Fruit fly (Drosophila melanogaster) whole organism, embryonic: Measurements from ENCODE around the gene Sems.

Experiments used
- CG10543 ChIP-seq: fragments of 200-800 bp; sonication (Bioruptor generic); optimal IDR thresholded peaks from 3 replicates; lab custom pipeline; 2017; ENCODE audit warnings: missing biosample characterization, mild to moderate bottlenecking, missing genetic modification characterization, moderate library complexity
- CG10654 ChIP-seq: fragments of 200-800 bp; sonication (Bioruptor generic); optimal IDR thresholded peaks from 2 replicates; lab custom pipeline; 2016; ENCODE audit warnings: missing biosample characterization, missing genetic modification characterization
- CG10959 ChIP-seq: fragments of 200-800 bp; sonication (Bioruptor generic); IDR thresholded peaks from 2 replicates; pipeline ENCODE4 v1.3.6; 2022; ENCODE audit warnings: missing biosample characterization, missing genetic modification characterization
- CG11398 ChIP-seq: fragments of 200-800 bp; sonication (Bioruptor generic); optimal IDR thresholded peaks from 2 replicates; lab custom pipeline; 2016; ENCODE audit warnings: missing biosample characterization, missing genetic modification characterization
- CG11696 ChIP-seq: fragments of 200-800 bp; sonication (Bioruptor generic); IDR thresholded peaks from 2 replicates; pipeline ENCODE4 v1.3.6; 2022; ENCODE audit warnings: missing biosample characterization, missing genetic modification characterization
- CG1233 ChIP-seq: fragments of 200-800 bp; sonication (Bioruptor generic); optimal IDR thresholded peaks from 4 replicates; lab custom pipeline; 2018; ENCODE audit warnings: missing biosample characterization, mild to moderate bottlenecking, missing genetic modification characterization
- CG14965 ChIP-seq: fragments of 200-800 bp; sonication (Bioruptor generic); optimal IDR thresholded peaks from 2 replicates; lab custom pipeline; 2016; ENCODE audit warnings: missing biosample characterization, missing genetic modification characterization, borderline replicate concordance
- CG15073 ChIP-seq: fragments of 200-800 bp; sonication (Bioruptor generic); optimal IDR thresholded peaks from 2 replicates; lab custom pipeline; 2016; ENCODE audit warnings: missing biosample characterization, missing genetic modification characterization
- CG15514 ChIP-seq: fragments of 200-800 bp; sonication (Bioruptor generic); optimal IDR thresholded peaks from 3 replicates; lab custom pipeline; 2017; ENCODE audit warnings: missing biosample characterization, missing genetic modification characterization, mild to moderate bottlenecking, moderate library complexity, missing genetic modification reagents
- CG15696 ChIP-seq: fragments of 200-800 bp; sonication (Bioruptor generic); optimal IDR thresholded peaks from 2 replicates; lab custom pipeline; 2019; ENCODE audit warnings: missing biosample characterization, mild to moderate bottlenecking, missing genetic modification characterization, moderate library complexity
- CG1792 ChIP-seq: fragments of 200-800 bp; sonication (Bioruptor generic); optimal IDR thresholded peaks from 2 replicates; lab custom pipeline; 2016; ENCODE audit warnings: missing biosample characterization, missing genetic modification characterization
- CG2116 ChIP-seq: fragments of 200-800 bp; sonication (Bioruptor generic); optimal IDR thresholded peaks from 3 replicates; lab custom pipeline; 2018; ENCODE audit warnings: missing biosample characterization, mild to moderate bottlenecking, missing genetic modification characterization
- CG34422 ChIP-seq: fragments of 200-800 bp; sonication (Bioruptor generic); IDR thresholded peaks from 3 replicates; pipeline ENCODE4 v1.3.6; 2022; ENCODE audit warnings: missing biosample characterization, missing genetic modification characterization
- CG3726 ChIP-seq: fragments of 200-800 bp; sonication (Bioruptor generic); IDR thresholded peaks from 3 replicates; pipeline ENCODE4, ENCODE4 v1.3.6; 2022; ENCODE audit warnings: missing biosample characterization, missing genetic modification characterization
- CG6175 ChIP-seq: fragments of 200-800 bp; sonication (Bioruptor generic); IDR thresholded peaks from 3 replicates; pipeline ENCODE4 v1.3.6; 2022; ENCODE audit warnings: missing biosample characterization, missing genetic modification characterization
- CG6683 ChIP-seq: fragments of 200-800 bp; sonication (Bioruptor generic); optimal IDR thresholded peaks from 2 replicates; lab custom pipeline; 2017; ENCODE audit warnings: missing biosample characterization, mild to moderate bottlenecking, missing genetic modification characterization, missing genetic modification reagents
- CG6813 ChIP-seq: fragments of 200-800 bp; sonication (Bioruptor generic); optimal IDR thresholded peaks from 2 replicates; lab custom pipeline; 2017; ENCODE audit warnings: missing biosample characterization, missing genetic modification characterization, mild to moderate bottlenecking, moderate library complexity, missing genetic modification reagents
- CG8089 ChIP-seq: fragments of 200-800 bp; sonication (Bioruptor generic); optimal IDR thresholded peaks from 3 replicates; lab custom pipeline; 2016; ENCODE audit warnings: missing biosample characterization, missing genetic modification characterization
- CG8388 ChIP-seq: fragments of 200-800 bp; sonication (Bioruptor generic); optimal IDR thresholded peaks from 2 replicates; lab custom pipeline; 2019; ENCODE audit warnings: missing biosample characterization, mild to moderate bottlenecking, missing genetic modification characterization, moderate library complexity
- CG9817 ChIP-seq: fragments of 200-800 bp; sonication (Bioruptor generic); optimal IDR thresholded peaks from 2 replicates; lab custom pipeline; 2018; ENCODE audit warnings: missing biosample characterization, mild to moderate bottlenecking, missing genetic modification characterization, moderate library complexity
- CoRest ChIP-seq: fragments of 200-800 bp; sonication (Bioruptor generic); optimal IDR thresholded peaks from 3 replicates; lab custom pipeline; 2018; ENCODE audit warnings: missing biosample characterization, mild to moderate bottlenecking, missing genetic modification characterization, moderate library complexity
- E2f2 ChIP-seq: fragments of 200-800 bp; sonication (Bioruptor generic); IDR thresholded peaks from 2 replicates; pipeline ENCODE4 v1.3.6; 2022; ENCODE audit warnings: missing biosample characterization, missing genetic modification characterization
- HHEX ChIP-seq: fragments of 200-800 bp; sonication (Bioruptor generic); optimal IDR thresholded peaks from 3 replicates; lab custom pipeline; 2017; ENCODE audit warnings: missing biosample characterization, mild to moderate bottlenecking, missing genetic modification characterization, missing genetic modification reagents
- Hr78 ChIP-seq, 2 experiments: fragments of 200-800 bp in 1 of 2; fragments of >200 bp in 1 of 2; sonication (Bioruptor generic) in 1 of 2; optimal IDR thresholded peaks; 2 replicates each; lab custom pipeline; 2017 to 2019; ENCODE audit warnings: missing biosample characterization in 2 of 2, missing genetic modification characterization in 2 of 2, mild to moderate bottlenecking in 1 of 2, moderate library complexity in 1 of 2
- Lim3 ChIP-seq: fragments of 200-800 bp; sonication (Bioruptor generic); IDR thresholded peaks from 2 replicates; pipeline ENCODE4 v1.3.6; 2022; ENCODE audit warnings: missing biosample characterization, missing genetic modification characterization
- NfI ChIP-seq: fragments of 200-800 bp; sonication (Bioruptor generic); optimal IDR thresholded peaks from 3 replicates; lab custom pipeline; 2018; ENCODE audit warnings: missing biosample characterization, mild to moderate bottlenecking, missing genetic modification characterization, moderate library complexity
- Spps ChIP-seq: fragments of 200-800 bp; sonication (Bioruptor generic); optimal IDR thresholded peaks from 2 replicates; lab custom pipeline; 2018; ENCODE audit warnings: missing biosample characterization, mild to moderate bottlenecking, missing genetic modification characterization
- ab ChIP-seq: fragments of 200-800 bp; sonication (Bioruptor generic); optimal IDR thresholded peaks from 2 replicates; lab custom pipeline; 2016; ENCODE audit warnings: missing biosample characterization, missing genetic modification characterization
- fd3F ChIP-seq: fragments of 200-800 bp; sonication (Bioruptor generic); optimal IDR thresholded peaks from 2 replicates; lab custom pipeline; 2018; ENCODE audit warnings: missing biosample characterization, mild to moderate bottlenecking, missing genetic modification characterization, moderate library complexity
- gce ChIP-seq: fragments of 200-800 bp; sonication (Bioruptor generic); IDR thresholded peaks from 3 replicates; pipeline ENCODE4 v1.3.6; 2022; ENCODE audit warnings: missing biosample characterization, missing genetic modification characterization
- gcm2 ChIP-seq: fragments of 200-800 bp; sonication (Bioruptor generic); optimal IDR thresholded peaks from 2 replicates; lab custom pipeline; 2016; ENCODE audit warnings: missing biosample characterization, missing genetic modification characterization
- gt ChIP-seq: fragments of 200-800 bp; sonication (Bioruptor generic); IDR thresholded peaks from 2 replicates; pipeline ENCODE4 v1.3.6; 2022; ENCODE audit warnings: missing biosample characterization, missing genetic modification characterization
- mam ChIP-seq: fragments of 200-800 bp; sonication (Bioruptor generic); optimal IDR thresholded peaks from 3 replicates; lab custom pipeline; 2016; ENCODE audit warnings: missing biosample characterization, missing genetic modification characterization
- nom ChIP-seq: fragments of 200-800 bp; sonication (Bioruptor generic); optimal IDR thresholded peaks from 2 replicates; lab custom pipeline; 2017; ENCODE audit warnings: missing biosample characterization, missing genetic modification characterization, mild to moderate bottlenecking, moderate library complexity, missing genetic modification reagents
- odd ChIP-seq: fragments of 200-800 bp; sonication (Bioruptor generic); optimal IDR thresholded peaks from 2 replicates; lab custom pipeline; 2017; ENCODE audit warnings: missing biosample characterization, mild to moderate bottlenecking, missing genetic modification characterization
- org-1 ChIP-seq: fragments of 200-800 bp; sonication (Bioruptor generic); optimal IDR thresholded peaks from 2 replicates; lab custom pipeline; 2017; ENCODE audit warnings: missing biosample characterization, missing genetic modification characterization
- pan ChIP-seq, 4 experiments: fragments of >200 bp in 3 of 4; fragments of 200-800 bp in 1 of 4; sonication (Bioruptor generic) in 1 of 4; optimal IDR thresholded peaks in 3 of 4; IDR thresholded peaks in 1 of 4; 2 replicates each; pipeline versions ENCODE4 v1.3.6 to Lab custom; 2017 to 2022; ENCODE audit warnings: missing biosample characterization in 2 of 4, missing genetic modification characterization in 2 of 4, mixed read lengths in 1 of 4
- pb ChIP-seq: fragments of 200-800 bp; sonication (Bioruptor generic); optimal IDR thresholded peaks from 3 replicates; lab custom pipeline; 2016; ENCODE audit warnings: missing biosample characterization, missing genetic modification characterization
- pho ChIP-seq: fragments of 200-800 bp; sonication (Bioruptor generic); optimal IDR thresholded peaks from 2 replicates; lab custom pipeline; 2016; ENCODE audit warnings: missing biosample characterization, missing genetic modification characterization
- salm ChIP-seq: fragments of 200-800 bp; sonication (Bioruptor generic); optimal IDR thresholded peaks from 2 replicates; lab custom pipeline; 2018; ENCODE audit warnings: missing biosample characterization, mild to moderate bottlenecking, missing genetic modification characterization
- sima ChIP-seq: fragments of 200-800 bp; sonication (Bioruptor generic); optimal IDR thresholded peaks from 2 replicates; lab custom pipeline; 2016; ENCODE audit warnings: missing biosample characterization, missing genetic modification characterization
- sna ChIP-seq: fragments of 200-800 bp; sonication (Bioruptor generic); IDR thresholded peaks from 2 replicates; pipeline ENCODE4 v1.3.6; 2022; ENCODE audit warnings: missing biosample characterization, missing genetic modification characterization; ENCODE audit not compliant: partially characterized antibody
- sr ChIP-seq: fragments of 200-800 bp; sonication (Bioruptor generic); IDR thresholded peaks from 3 replicates; pipeline ENCODE4 v1.3.6; 2022; ENCODE audit warnings: missing biosample characterization, missing genetic modification characterization
- ssp ChIP-seq: fragments of 200-800 bp; sonication (Bioruptor generic); IDR thresholded peaks from 2 replicates; pipeline ENCODE4 v1.3.6; 2022; ENCODE audit warnings: missing biosample characterization, missing genetic modification characterization
- stwl ChIP-seq: fragments of 200-800 bp; sonication (Bioruptor generic); optimal IDR thresholded peaks from 3 replicates; lab custom pipeline; 2018; ENCODE audit warnings: missing biosample characterization, mild to moderate bottlenecking, missing genetic modification characterization, moderate library complexity
- tgo ChIP-seq: fragments of 200-800 bp; sonication (Bioruptor generic); IDR thresholded peaks from 3 replicates; pipeline ENCODE4 v1.3.6; 2022; ENCODE audit warnings: missing biosample characterization, missing genetic modification characterization
- tna ChIP-seq: fragments of 200-800 bp; sonication (Bioruptor generic); IDR thresholded peaks from 2 replicates; pipeline ENCODE4 v1.3.6; 2022; ENCODE audit warnings: missing biosample characterization, missing genetic modification characterization; ENCODE audit not compliant: partially characterized antibody
- wdn ChIP-seq: fragments of 200-800 bp; sonication (Bioruptor generic); IDR thresholded peaks from 2 replicates; pipeline ENCODE4 v1.3.6; 2022; ENCODE audit warnings: missing biosample characterization, missing genetic modification characterization
- z ChIP-seq: fragments of 200-800 bp; sonication (Bioruptor generic); IDR thresholded peaks from 3 replicates; pipeline ENCODE4 v1.3.6; 2022; ENCODE audit warnings: missing biosample characterization, missing genetic modification characterization

Gene Sems

DNA sequence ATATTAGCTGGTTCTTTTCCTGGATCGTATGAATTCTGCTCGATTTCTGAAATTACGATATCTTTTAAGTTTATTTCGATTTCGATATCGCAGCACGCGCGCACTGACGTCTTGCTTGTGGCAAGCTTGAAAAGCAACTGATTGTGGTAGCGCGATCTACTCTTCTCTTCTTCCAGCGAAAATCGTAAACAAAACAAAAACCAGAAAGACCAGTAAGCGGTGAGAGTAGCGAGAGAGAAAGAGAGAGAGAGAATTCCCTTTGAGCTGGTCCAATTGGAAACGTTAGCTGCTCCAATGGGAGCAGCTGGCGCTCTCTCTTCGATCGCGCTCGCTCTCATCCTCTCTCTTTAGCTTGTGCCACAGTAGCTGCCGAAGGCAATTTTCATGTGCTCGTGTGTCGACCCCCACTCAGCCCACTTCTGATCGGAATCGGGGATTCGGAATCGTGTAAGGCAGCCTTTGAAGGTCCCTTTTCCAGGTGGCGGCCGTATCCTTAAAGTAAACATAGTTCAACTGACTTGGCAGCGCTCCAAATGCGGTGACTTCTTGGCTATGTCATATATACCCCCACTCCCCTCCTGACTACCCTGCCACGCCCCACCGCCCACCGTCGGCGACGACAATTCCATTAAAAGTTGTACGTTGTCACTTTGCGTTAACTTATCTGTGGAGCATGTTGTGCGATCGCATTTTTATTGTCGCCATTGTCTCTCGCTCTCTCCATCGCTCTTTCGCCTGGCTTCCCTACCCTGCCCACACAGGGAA is 7.0 kb downstream of the Sems start, which contains the start of gene fng (continued):
- TF ChIP-seq E2f2 (GFP tag; lab: Robert Waterston, UW) (0 out of 2 replicates have a peak, but pooled peaks have one; percentile 4), Hr78 (GFP tag; optimal IDR thresholded peaks at IDR 0.05; lab: Kevin White, UChicago) (no peak), CG6175 (peak; percentile 59; the same call in 1 of the 3 replicates), wdn (GFP tag; lab: Robert Waterston, UW) (no peak), gcm2 (GFP tag; lab: Kevin White, UChicago) (no peak), sr (GFP tag; lab: Robert Waterston, UW) (no peak; the same call in 2 of the 3 replicates), tgo (GFP tag; lab: Robert Waterston, UW) (no peak), CG10543 (GFP tag; lab: Kevin White, UChicago) (no peak), HHEX (GFP tag; lab: Kevin White, UChicago) (no peak), pb (no peak), CG15514 (GFP tag; lab: Kevin White, UChicago) (no peak), z (GFP tag; lab: Robert Waterston, UW) (no peak), CG34422 (GFP tag; lab: Robert Waterston, UW) (no peak), CG2116 (GFP tag; lab: Kevin White, UChicago) (no peak), stwl (tag; lab: Kevin White, UChicago) (no peak), sima (GFP tag; lab: Kevin White, UChicago) (no peak), mam (GFP tag; lab: Kevin White, UChicago) (no peak), CG9817 (tag; lab: Kevin White, UChicago) (no peak), ab (GFP tag; lab: Kevin White, UChicago) (no peak), nom (no peak), CG15073 (GFP tag; lab: Kevin White, UChicago) (no peak), CG10654 (GFP tag; lab: Kevin White, UChicago) (no peak), odd (GFP tag; lab: Kevin White, UChicago) (peak; percentile 47), CG11398 (GFP tag; lab: Kevin White, UChicago) (no peak), ssp (GFP tag; lab: Robert Waterston, UW) (no peak), Spps (no peak), CG8089 (GFP tag; lab: Kevin White, UChicago) (no peak), gt (no peak), tna (GFP tag; lab: Robert Waterston, UW) (no peak), CG6683 (GFP tag; lab: Kevin White, UChicago) (no peak), CoRest (tag; lab: Kevin White, UChicago) (no peak), salm (no peak), gce (GFP tag; lab: Robert Waterston, UW) (peak; percentile 57; the same call in 1 of the 3 replicates), CG8388 (GFP tag; lab: Kevin White, UChicago) (peak; percentile 94), Lim3 (GFP tag; lab: Robert Waterston, UW) (no peak), pan (optimal IDR thresholded peaks at IDR 0.05; lab: Kevin White, UChicago) (no peak), pan (GFP tag; optimal IDR thresholded peaks at IDR 0.05 in 1 of 2, IDR thresholded peaks at IDR 0.05 in 1 of 2) (no peak), pho (GFP tag; lab: Kevin White, UChicago) (no peak), CG1792 (no peak), NfI (GFP tag; lab: Kevin White, UChicago) (no peak), CG11696 (no peak), sna (GFP tag; lab: Robert Waterston, UW) (peak; percentile 25; the same call in 1 of the 2 replicates), org-1 (GFP tag; lab: Kevin White, UChicago) (no peak), fd3F (GFP tag; lab: Kevin White, UChicago) (no peak), CG15696 (tag; lab: Kevin White, UChicago) (no peak), CG6813 (GFP tag; lab: Kevin White, UChicago) (no peak), CG14965 (GFP tag; lab: Kevin White, UChicago) (no peak), CG3726 (GFP tag; lab: Robert Waterston, UW) (no peak), CG1233 (GFP tag; lab: Kevin White, UChicago) (no peak), CG10959 (GFP tag; lab: Robert Waterston, UW) (no peak)
